Worm (Caenorhabditis elegans): ENCODE measurements around the gene tag-293.

- TF ChIP-seq R02D3.7 (tag; optimal IDR thresholded peaks at IDR 0.05) (no peak), sma-9 (GFP tag; optimal IDR thresholded peaks at IDR 0.05) (no peak), sma-9 (tag; optimal IDR thresholded peaks at IDR 0.05) (no peak), nhr-6 (tag; optimal IDR thresholded peaks at IDR 0.05) (no peak), lin-11 (tag; optimal IDR thresholded peaks at IDR 0.05) (no peak), nhr-12 (tag; optimal IDR thresholded peaks at IDR 0.05) (no peak), unc-39 (tag; optimal IDR thresholded peaks at IDR 0.05) (no peak), aly-2 (tag; optimal IDR thresholded peaks at IDR 0.05) (no peak), ceh-16 (tag; optimal IDR thresholded peaks at IDR 0.05) (no peak), elt-3 (tag; optimal IDR thresholded peaks at IDR 0.05) (no peak), egl-27 (tag; optimal IDR thresholded peaks at IDR 0.05) (no peak), ZK546.5 (tag; optimal IDR thresholded peaks at IDR 0.05) (no peak), nhr-237 (tag; optimal IDR thresholded peaks at IDR 0.05) (no peak)
Observed at ce11 chrV:7352186-7353053, 2.9 kb downstream of the tag-293 start, which contains the start of the genes srh-231 and srh-275.
